Fruit fly (Drosophila melanogaster): ENCODE data around the gene Prosbeta6.

- TF ChIP-seq usp (GFP tag; optimal IDR thresholded peaks at IDR 0.05) (no peak), pan (optimal IDR thresholded peaks at IDR 0.05) (no peak), psq (optimal IDR thresholded peaks at IDR 0.05) (no peak), Dll (optimal IDR thresholded peaks at IDR 0.05) (no peak), CG8478 (optimal IDR thresholded peaks at IDR 0.05) (no peak)
These were observed 31.9 kb upstream of the Prosbeta6 start for dm6 chr3L:16642088-16642507.

Measured in whole organism.